Fruit fly (Drosophila melanogaster) whole organism, embryonic: ENCODE data around the gene Rpp14a.

Experiments used
- Ada2b ChIP-seq: fragments of 200-800 bp; sonication (Bioruptor generic); IDR thresholded peaks from 2 replicates; pipeline ENCODE4 v1.3.6; 2022; ENCODE audit warnings: missing biosample characterization, missing genetic modification characterization
- CG11247 ChIP-seq: fragments of 200-800 bp; sonication (Bioruptor generic); IDR thresholded peaks from 2 replicates; pipeline ENCODE4 v1.3.6; 2022; ENCODE audit warnings: missing biosample characterization, missing genetic modification characterization
- CG12236 ChIP-seq: fragments of 200-800 bp; sonication (Bioruptor generic); optimal IDR thresholded peaks from 2 replicates; lab custom pipeline; 2016; ENCODE audit warnings: missing biosample characterization, missing genetic modification characterization
- CG12299 ChIP-seq: fragments of 200-800 bp; sonication (Bioruptor generic); optimal IDR thresholded peaks from 2 replicates; lab custom pipeline; 2018; ENCODE audit warnings: missing biosample characterization, mild to moderate bottlenecking, missing genetic modification characterization
- CG13424 ChIP-seq: fragments of 200-800 bp; sonication (Bioruptor generic); optimal IDR thresholded peaks from 2 replicates; lab custom pipeline; 2019; ENCODE audit warnings: missing biosample characterization, mild to moderate bottlenecking, missing genetic modification characterization, moderate library complexity
- CG14014 ChIP-seq: fragments of 200-800 bp; sonication (Bioruptor generic); IDR thresholded peaks from 2 replicates; pipeline ENCODE4 v1.3.6; 2022; ENCODE audit warnings: missing biosample characterization, missing genetic modification characterization
- CG1603 ChIP-seq: fragments of 200-800 bp; sonication (Bioruptor generic); optimal IDR thresholded peaks from 2 replicates; lab custom pipeline; 2019; ENCODE audit warnings: missing biosample characterization, mild to moderate bottlenecking, missing genetic modification characterization, moderate library complexity
- CG16813 ChIP-seq: fragments of 200-800 bp; sonication (Bioruptor generic); IDR thresholded peaks from 3 replicates; pipeline ENCODE4 v1.3.6; 2022; ENCODE audit warnings: missing biosample characterization, missing genetic modification characterization; ENCODE audit not compliant: partially characterized antibody
- CG16815 ChIP-seq: fragments of 200-800 bp; sonication (Bioruptor generic); optimal IDR thresholded peaks from 3 replicates; lab custom pipeline; 2017; ENCODE audit warnings: missing biosample characterization, mild to moderate bottlenecking, missing genetic modification characterization
- CG4617 ChIP-seq: fragments of 200-800 bp; sonication (Bioruptor generic); optimal IDR thresholded peaks from 3 replicates; lab custom pipeline; 2016; ENCODE audit warnings: missing biosample characterization, missing genetic modification characterization, borderline replicate concordance
- CG8765 ChIP-seq: fragments of 200-800 bp; sonication (Bioruptor generic); IDR thresholded peaks from 2 replicates; pipeline ENCODE4 v1.3.6; 2022; ENCODE audit warnings: missing biosample characterization, missing genetic modification characterization
- CG9876 ChIP-seq: fragments of 200-800 bp; sonication (Bioruptor generic); optimal IDR thresholded peaks from 2 replicates; lab custom pipeline; 2016; ENCODE audit warnings: missing biosample characterization, missing genetic modification characterization
- D19A ChIP-seq: fragments of 200-800 bp; optimal IDR thresholded peaks from 3 replicates; lab custom pipeline; 2019; ENCODE audit warnings: missing biosample characterization, mild to moderate bottlenecking, missing genetic modification characterization, moderate library complexity
- D19B ChIP-seq: fragments of 200-800 bp; sonication (Bioruptor generic); optimal IDR thresholded peaks from 2 replicates; lab custom pipeline; 2017; ENCODE audit warnings: missing biosample characterization, mild to moderate bottlenecking, missing genetic modification characterization
- Dip3 ChIP-seq: fragments of 200-800 bp; sonication (Bioruptor generic); optimal IDR thresholded peaks from 3 replicates; lab custom pipeline; 2016; ENCODE audit warnings: missing biosample characterization, missing genetic modification characterization
- Dll ChIP-seq: fragments of 200-800 bp; sonication (Bioruptor generic); IDR thresholded peaks from 4 replicates; pipeline ENCODE4 v1.3.6; 2022; ENCODE audit warnings: missing biosample characterization, missing genetic modification characterization; ENCODE audit not compliant: partially characterized antibody
- HLH3B ChIP-seq: fragments of 200-800 bp; sonication (Bioruptor generic); IDR thresholded peaks from 2 replicates; pipeline ENCODE4 v1.3.6; 2022; ENCODE audit warnings: missing biosample characterization, missing genetic modification characterization
- HLH54F ChIP-seq: fragments of 200-800 bp; sonication (Bioruptor generic); optimal IDR thresholded peaks from 3 replicates; lab custom pipeline; 2016; ENCODE audit warnings: missing biosample characterization, missing genetic modification characterization
- HmgD ChIP-seq: fragments of 200-800 bp; sonication (Bioruptor generic); optimal IDR thresholded peaks from 3 replicates; lab custom pipeline; 2016; ENCODE audit warnings: missing biosample characterization, missing genetic modification characterization
- HmgZ ChIP-seq: fragments of 200-800 bp; sonication (Bioruptor generic); optimal IDR thresholded peaks from 2 replicates; lab custom pipeline; 2018; ENCODE audit warnings: missing biosample characterization, mild to moderate bottlenecking, missing genetic modification characterization
- Mad ChIP-seq: fragments of 200-800 bp; sonication (Bioruptor generic); optimal IDR thresholded peaks from 2 replicates; lab custom pipeline; 2016; ENCODE audit warnings: missing biosample characterization, missing genetic modification characterization
- Max ChIP-seq: fragments of 200-800 bp; sonication (Bioruptor generic); optimal IDR thresholded peaks from 2 replicates; lab custom pipeline; 2016; ENCODE audit warnings: missing biosample characterization, mild to moderate bottlenecking, missing genetic modification characterization
- NC2β ChIP-seq: fragments of 200-800 bp; sonication (Bioruptor generic); optimal IDR thresholded peaks from 2 replicates; lab custom pipeline; 2016; ENCODE audit warnings: missing biosample characterization, missing genetic modification characterization
- Ptx1 ChIP-seq: fragments of 200-800 bp; sonication (Bioruptor generic); IDR thresholded peaks from 2 replicates; pipeline ENCODE4 v1.3.6; 2022; ENCODE audit warnings: missing biosample characterization, missing genetic modification characterization
- Ravus ChIP-seq: fragments of 200-800 bp; sonication (Bioruptor generic); IDR thresholded peaks from 2 replicates; pipeline ENCODE4 v1.3.6; 2022; ENCODE audit warnings: missing biosample characterization, missing genetic modification characterization
- Sry-β ChIP-seq: fragments of 200-800 bp; sonication (Bioruptor generic); optimal IDR thresholded peaks from 2 replicates; lab custom pipeline; 2018; ENCODE audit warnings: missing biosample characterization, mild to moderate bottlenecking, missing genetic modification characterization, moderate library complexity
- Sry-δ ChIP-seq: fragments of 200-800 bp; sonication (Bioruptor generic); optimal IDR thresholded peaks from 2 replicates; lab custom pipeline; 2016; ENCODE audit warnings: missing biosample characterization, missing genetic modification characterization
- Trl ChIP-seq, 3 experiments: fragments of >200 bp in 2 of 3; fragments of 200-800 bp in 1 of 3; sonication (Bioruptor generic) in 1 of 3; optimal IDR thresholded peaks; 2 replicates in 1 of 3; 3 replicates in 2 of 3; lab custom pipeline; 2016 to 2017; ENCODE audit warnings: missing biosample characterization in 1 of 3, missing genetic modification characterization in 1 of 3
- Usf ChIP-seq: fragments of 200-800 bp; sonication (Bioruptor generic); optimal IDR thresholded peaks from 2 replicates; lab custom pipeline; 2017; ENCODE audit warnings: missing genotype, missing biosample characterization, missing genetic modification characterization
- br ChIP-seq: fragments of >200 bp; optimal IDR thresholded peaks from 2 replicates; lab custom pipeline; 2017
- croc ChIP-seq: fragments of 200-800 bp; sonication (Bioruptor generic); conservative IDR thresholded peaks from 3 replicates; pipeline ENCODE4 v1.3.6; 2022; ENCODE audit warnings: missing biosample characterization, missing genetic modification characterization
- crol ChIP-seq: fragments of 200-800 bp; sonication (Bioruptor generic); IDR thresholded peaks from 2 replicates; pipeline ENCODE4 v1.3.6; 2022; ENCODE audit warnings: missing biosample characterization, missing genetic modification characterization
- disco-r ChIP-seq: fragments of 200-800 bp; sonication (Bioruptor generic); optimal IDR thresholded peaks from 2 replicates; lab custom pipeline; 2016; ENCODE audit warnings: missing biosample characterization, missing genetic modification characterization
- fd96Cb ChIP-seq: fragments of 200-800 bp; sonication (Bioruptor generic); optimal IDR thresholded peaks from 2 replicates; lab custom pipeline; 2018; ENCODE audit warnings: missing biosample characterization, mild to moderate bottlenecking, missing genetic modification characterization, moderate library complexity
- gem ChIP-seq: fragments of 200-800 bp; sonication (Bioruptor generic); optimal IDR thresholded peaks from 2 replicates; lab custom pipeline; 2019; ENCODE audit warnings: missing biosample characterization, mild to moderate bottlenecking, missing genetic modification characterization, moderate library complexity
- grn ChIP-seq: fragments of 200-800 bp; sonication (Bioruptor generic); optimal IDR thresholded peaks from 3 replicates; lab custom pipeline; 2017; ENCODE audit warnings: missing biosample characterization, missing genetic modification characterization
- hth ChIP-seq: fragments of >200 bp; optimal IDR thresholded peaks from 2 replicates; lab custom pipeline; 2017; ENCODE audit warnings: inconsistent platforms
- klu ChIP-seq: fragments of 200-800 bp; sonication (Bioruptor generic); IDR thresholded peaks from 2 replicates; pipeline ENCODE4 v1.3.6; 2022; ENCODE audit warnings: missing biosample characterization, missing genetic modification characterization
- lbe ChIP-seq: fragments of 200-800 bp; sonication (Bioruptor generic); optimal IDR thresholded peaks from 2 replicates; lab custom pipeline; 2016; ENCODE audit warnings: missing biosample characterization, mild to moderate bottlenecking, missing genetic modification characterization
- lmd ChIP-seq: fragments of 200-800 bp; sonication (Bioruptor generic); IDR thresholded peaks from 2 replicates; pipeline ENCODE4 v1.3.6; 2022; ENCODE audit warnings: missing biosample characterization, missing genetic modification characterization
- pho ChIP-seq: fragments of 200-800 bp; sonication (Bioruptor generic); optimal IDR thresholded peaks from 2 replicates; lab custom pipeline; 2016; ENCODE audit warnings: missing biosample characterization, missing genetic modification characterization
- pzg ChIP-seq: fragments of 200-800 bp; sonication (Bioruptor generic); optimal IDR thresholded peaks from 3 replicates; lab custom pipeline; 2018; ENCODE audit warnings: missing biosample characterization, mild to moderate bottlenecking, missing genetic modification characterization, moderate library complexity
- repo ChIP-seq: fragments of 200-800 bp; sonication (Bioruptor generic); optimal IDR thresholded peaks from 2 replicates; lab custom pipeline; 2016; ENCODE audit warnings: missing biosample characterization, missing genetic modification characterization
- sc ChIP-seq, 3 experiments: fragments of >200 bp in 2 of 3; fragments of 200-800 bp in 1 of 3; sonication (Bioruptor generic) in 1 of 3; optimal IDR thresholded peaks; 2 replicates in 2 of 3; 3 replicates in 1 of 3; lab custom pipeline; 2017; ENCODE audit warnings: mild to moderate bottlenecking in 1 of 3, missing biosample characterization in 1 of 3, missing genetic modification characterization in 1 of 3, missing genetic modification reagents in 1 of 3
- sob ChIP-seq: fragments of 200-800 bp; sonication (Bioruptor generic); IDR thresholded peaks from 2 replicates; pipeline ENCODE4 v1.3.6; 2022; ENCODE audit warnings: missing biosample characterization, missing genetic modification characterization
- sr ChIP-seq: fragments of 200-800 bp; sonication (Bioruptor generic); IDR thresholded peaks from 3 replicates; pipeline ENCODE4 v1.3.6; 2022; ENCODE audit warnings: missing biosample characterization, missing genetic modification characterization
- tap ChIP-seq: fragments of 200-800 bp; optimal IDR thresholded peaks from 3 replicates; lab custom pipeline; 2019; ENCODE audit warnings: missing biosample characterization, mild to moderate bottlenecking, missing genetic modification characterization, moderate library complexity
- tio ChIP-seq: fragments of 200-800 bp; sonication (Bioruptor generic); optimal IDR thresholded peaks from 2 replicates; lab custom pipeline; 2017; ENCODE audit warnings: missing biosample characterization, missing genetic modification characterization, inconsistent platforms
- vnd ChIP-seq: fragments of 200-800 bp; sonication (Bioruptor generic); IDR thresholded peaks from 3 replicates; pipeline ENCODE4 v1.3.6; 2022; ENCODE audit warnings: missing biosample characterization, missing genetic modification characterization; ENCODE audit not compliant: partially characterized antibody
- zen ChIP-seq: fragments of 200-800 bp; sonication (Bioruptor generic); optimal IDR thresholded peaks from 3 replicates; lab custom pipeline; 2018; ENCODE audit warnings: missing biosample characterization, mild to moderate bottlenecking, missing genetic modification characterization, moderate library complexity
- zfh2 ChIP-seq: fragments of 200-800 bp; sonication (Bioruptor generic); optimal IDR thresholded peaks from 2 replicates; lab custom pipeline; 2016; ENCODE audit warnings: missing biosample characterization, missing genetic modification characterization

Gene Rpp14a

DNA sequence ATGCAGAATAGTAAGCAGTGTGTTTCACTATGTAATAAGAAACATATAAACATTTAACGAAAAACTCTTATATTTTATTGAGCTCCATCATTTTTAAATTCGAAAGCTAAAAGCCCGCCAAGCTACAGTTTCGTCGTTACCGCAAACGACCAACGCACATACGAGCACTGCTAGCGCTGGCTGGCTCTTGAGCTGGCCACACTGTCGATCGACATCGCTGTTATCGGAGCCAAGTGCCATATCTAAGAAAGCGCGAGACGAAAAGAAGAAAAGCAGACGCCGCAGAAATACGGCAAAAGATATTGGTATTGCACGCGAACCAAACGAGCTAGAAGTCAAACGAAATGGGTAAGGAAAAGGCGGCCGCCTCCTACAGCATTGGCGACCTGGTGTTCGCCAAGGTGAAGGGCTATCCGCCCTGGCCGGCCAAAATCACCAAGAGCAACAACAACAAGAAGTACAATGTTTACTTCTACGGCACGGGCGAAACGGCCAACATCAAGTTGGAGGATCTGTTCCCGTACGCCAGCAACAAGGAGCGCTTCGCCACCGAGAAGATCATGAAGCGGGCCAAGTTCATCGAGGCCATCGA is 4.1 kb upstream of the Rpp14a start, which contains the start of gene Jasper (continued):
- no peak for TF ChIP-seq hth
- TF ChIP-seq HLH54F: no peak
- TF ChIP-seq CG8765: no peak
- TF ChIP-seq CG12299 (tag; lab: Kevin White, UChicago): no peak
- TF ChIP-seq Max (GFP tag; lab: Kevin White, UChicago): no peak
- peak; percentile 90 for TF ChIP-seq HmgZ (tag; lab: Kevin White, UChicago)
- peak; percentile 29 for TF ChIP-seq HmgD (GFP tag; lab: Kevin White, UChicago)
- TF ChIP-seq tio (GFP tag; lab: Kevin White, UChicago): no peak
- no peak for TF ChIP-seq tap (tag; lab: Kevin White, UChicago)
- peak; percentile 2 for TF ChIP-seq gem (tag; lab: Kevin White, UChicago)
- TF ChIP-seq CG9876: no peak
- TF ChIP-seq Sry-δ: peak; percentile 100
- TF ChIP-seq croc: no peak
- no peak for TF ChIP-seq CG14014 (GFP tag; lab: Robert Waterston, UW)
- TF ChIP-seq crol (GFP tag; lab: Robert Waterston, UW): no peak
- TF ChIP-seq Ada2b (GFP tag; lab: Robert Waterston, UW): no peak
- no peak for TF ChIP-seq Ravus (GFP tag; lab: Robert Waterston, UW)
- TF ChIP-seq br (lab: Kevin White, UChicago): no peak
- no peak for TF ChIP-seq lmd
- TF ChIP-seq Dll: peak; percentile 58
- no peak for TF ChIP-seq NC2β (GFP tag; lab: Kevin White, UChicago)
- no peak for TF ChIP-seq HLH3B (GFP tag; lab: Robert Waterston, UW)
- peak; percentile 17; the same call in 1 of the 2 replicates for TF ChIP-seq sob (GFP tag; lab: Robert Waterston, UW)
- TF ChIP-seq CG4617 (GFP tag; lab: Kevin White, UChicago): peak; percentile 70
- TF ChIP-seq D19A (tag; lab: Kevin White, UChicago): no peak
- no peak for TF ChIP-seq sr
- no peak for TF ChIP-seq fd96Cb (tag; lab: Kevin White, UChicago)
- no peak for TF ChIP-seq Dip3 (GFP tag; lab: Kevin White, UChicago)
- TF ChIP-seq Usf: no peak
- peak; percentile 8 for TF ChIP-seq zen (tag; lab: Kevin White, UChicago)
- no peak for TF ChIP-seq vnd
- TF ChIP-seq lbe (GFP tag; lab: Kevin White, UChicago): no peak
- peak; percentile 14 for TF ChIP-seq zfh2 (GFP tag; lab: Kevin White, UChicago)
- peak; percentile 2 for TF ChIP-seq CG13424 (tag; lab: Kevin White, UChicago)
- no peak for TF ChIP-seq klu
- no peak for TF ChIP-seq repo (GFP tag; lab: Kevin White, UChicago)
- TF ChIP-seq grn (GFP tag; lab: Kevin White, UChicago): no peak
- no peak for TF ChIP-seq disco-r (GFP tag; lab: Kevin White, UChicago)
- TF ChIP-seq CG1603 (tag; lab: Kevin White, UChicago): peak; percentile 94
- no peak for TF ChIP-seq CG12236 (GFP tag; lab: Kevin White, UChicago)
- no peak for TF ChIP-seq CG16815 (GFP tag; lab: Kevin White, UChicago)
- peak; percentile 62 for TF ChIP-seq Sry-β
- TF ChIP-seq pzg: peak; percentile 99
- no peak for TF ChIP-seq pho
- TF ChIP-seq Trl (optimal IDR thresholded peaks at IDR 0.05; lab: Kevin White, UChicago): no peak
- TF ChIP-seq Trl (GFP tag; optimal IDR thresholded peaks at IDR 0.05; lab: Kevin White, UChicago): no peak
- TF ChIP-seq sc (optimal IDR thresholded peaks at IDR 0.05; lab: Kevin White, UChicago): no peak
- no peak for TF ChIP-seq sc (GFP tag; optimal IDR thresholded peaks at IDR 0.05; lab: Kevin White, UChicago)
- TF ChIP-seq D19B (GFP tag; lab: Kevin White, UChicago): no peak
- 0 out of 3 replicates have a peak, but pooled peaks have one; percentile 42 for TF ChIP-seq CG16813
- no peak for TF ChIP-seq CG11247 (GFP tag; lab: Robert Waterston, UW)
- TF ChIP-seq Mad: peak; percentile 39
- TF ChIP-seq Ptx1 (GFP tag; lab: Robert Waterston, UW): no peak
